Worm (Caenorhabditis elegans): Measurements from ENCODE around the gene pqn-80.
A peak's percentile ranks its signal among the peaks of the same experiment; 100 is the strongest.

The pqn-80 gene

ce11 chrIII:12638592-12638991 lies 12.2 kb downstream of the pqn-80 start:
- no peak for TF ChIP-seq tbx-37 (GFP tag; conservative IDR thresholded peaks at IDR 0.05)
- TF ChIP-seq tbx-11 (GFP tag; IDR thresholded peaks at IDR 0.05): no peak
- no peak for TF ChIP-seq ceh-13 (GFP tag; optimal IDR thresholded peaks at IDR 0.05)

- TF ChIP-seq tbx-11 (GFP tag; IDR thresholded peaks at IDR 0.05) (no peak), ets-7 (tag; optimal IDR thresholded peaks at IDR 0.05) (no peak), ama-1 (optimal IDR thresholded peaks at IDR 0.05) (no peak), B0310.2 (tag; optimal IDR thresholded peaks at IDR 0.05) (no peak), tra-4 (tag; optimal IDR thresholded peaks at IDR 0.05) (no peak), ceh-36 (tag; optimal IDR thresholded peaks at IDR 0.05) (no peak), tbx-37 (GFP tag; conservative IDR thresholded peaks at IDR 0.05) (no peak), hmbx-1 (tag; optimal IDR thresholded peaks at IDR 0.05) (no peak), hmg-4 (GFP tag; optimal IDR thresholded peaks at IDR 0.05) (no peak), flt-1 (GFP tag; IDR thresholded peaks at IDR 0.05) (no peak), hnd-1 (tag; optimal IDR thresholded peaks at IDR 0.05) (no peak), scrt-1 (GFP tag; IDR thresholded peaks at IDR 0.05) (no peak), aly-1 (tag; optimal IDR thresholded peaks at IDR 0.05) (no peak), ceh-13 (GFP tag; optimal IDR thresholded peaks at IDR 0.05) (no peak), pes-1 (GFP tag; IDR thresholded peaks at IDR 0.05) (no peak), F13C5.2 (tag; optimal IDR thresholded peaks at IDR 0.05) (no peak), sea-1 (GFP tag; conservative IDR thresholded peaks at IDR 0.05) (no peak)
These were observed 12.8 kb downstream of the pqn-80 start for ce11 chrIII:12639214-12639613.

- TF ChIP-seq B0310.2 (tag; optimal IDR thresholded peaks at IDR 0.05): no peak
- peak; percentile 79 for TF ChIP-seq ceh-36 (tag; optimal IDR thresholded peaks at IDR 0.05)
- no peak for TF ChIP-seq hmbx-1 (tag; optimal IDR thresholded peaks at IDR 0.05)
- TF ChIP-seq ets-7 (tag; optimal IDR thresholded peaks at IDR 0.05): no peak
These were observed 14.1 kb downstream of the pqn-80 start for ce11 chrIII:12640386-12641024.

ce11 chrIII:12642511-12643168 lies 16.3 kb downstream of the pqn-80 start:
- TF ChIP-seq hmbx-1 (tag; optimal IDR thresholded peaks at IDR 0.05) (no peak), ceh-36 (tag; optimal IDR thresholded peaks at IDR 0.05) (peak; percentile 92)

ce11 chrIII:12644669-12645068 lies 18.3 kb downstream of the pqn-80 start:
- no peak for TF ChIP-seq tbx-11 (GFP tag; IDR thresholded peaks at IDR 0.05)
- TF ChIP-seq hmbx-1 (tag; optimal IDR thresholded peaks at IDR 0.05): no peak
- TF ChIP-seq scrt-1 (GFP tag; IDR thresholded peaks at IDR 0.05): no peak
- no peak for TF ChIP-seq ama-1 (optimal IDR thresholded peaks at IDR 0.05)

ce11 chrIII:12651946-12652345 lies 25.6 kb downstream of the pqn-80 start:
- TF ChIP-seq ets-7 (tag; optimal IDR thresholded peaks at IDR 0.05): no peak

- TF ChIP-seq hnd-1 (tag; optimal IDR thresholded peaks at IDR 0.05) (no peak), aly-1 (tag; optimal IDR thresholded peaks at IDR 0.05) (no peak), tbx-11 (GFP tag; IDR thresholded peaks at IDR 0.05) (no peak), B0310.2 (tag; optimal IDR thresholded peaks at IDR 0.05) (no peak), pes-1 (GFP tag; IDR thresholded peaks at IDR 0.05) (no peak), flt-1 (GFP tag; IDR thresholded peaks at IDR 0.05) (no peak), sea-1 (GFP tag; conservative IDR thresholded peaks at IDR 0.05) (no peak), hmbx-1 (tag; optimal IDR thresholded peaks at IDR 0.05) (no peak), ama-1 (optimal IDR thresholded peaks at IDR 0.05) (no peak), scrt-1 (GFP tag; IDR thresholded peaks at IDR 0.05) (no peak)
These were observed 26.2 kb downstream of the pqn-80 start for ce11 chrIII:12652609-12653008.

- TF ChIP-seq scrt-1 (GFP tag; IDR thresholded peaks at IDR 0.05): no peak
- TF ChIP-seq sea-1 (GFP tag; conservative IDR thresholded peaks at IDR 0.05): no peak
- no peak for TF ChIP-seq tbx-11 (GFP tag; IDR thresholded peaks at IDR 0.05)
- TF ChIP-seq B0310.2 (tag; optimal IDR thresholded peaks at IDR 0.05): no peak
- no peak for TF ChIP-seq hnd-1 (tag; optimal IDR thresholded peaks at IDR 0.05)
- no peak for TF ChIP-seq ceh-36 (tag; optimal IDR thresholded peaks at IDR 0.05)
- TF ChIP-seq hmg-4 (GFP tag; optimal IDR thresholded peaks at IDR 0.05): no peak
- TF ChIP-seq ets-7 (tag; optimal IDR thresholded peaks at IDR 0.05): no peak
- TF ChIP-seq aly-1 (tag; optimal IDR thresholded peaks at IDR 0.05): no peak
- TF ChIP-seq pes-1 (GFP tag; IDR thresholded peaks at IDR 0.05): no peak
- TF ChIP-seq ama-1 (optimal IDR thresholded peaks at IDR 0.05): no peak
These were observed 32.3 kb downstream of the pqn-80 start for ce11 chrIII:12658649-12659048.

ce11 chrIII:12662186-12662585 lies 35.8 kb downstream of the pqn-80 start, which contains the start of gene tpst-1:
Gene tpst-1, minus strand, starts transcription at chrIII:12662286.
- TF ChIP-seq tbx-37 (GFP tag; conservative IDR thresholded peaks at IDR 0.05) (no peak), F13C5.2 (tag; optimal IDR thresholded peaks at IDR 0.05) (no peak), ets-7 (tag; optimal IDR thresholded peaks at IDR 0.05) (no peak), pes-1 (GFP tag; IDR thresholded peaks at IDR 0.05) (no peak), ama-1 (optimal IDR thresholded peaks at IDR 0.05) (no peak), ceh-13 (GFP tag; optimal IDR thresholded peaks at IDR 0.05) (no peak), tbx-11 (GFP tag; IDR thresholded peaks at IDR 0.05) (no peak), ceh-36 (tag; optimal IDR thresholded peaks at IDR 0.05) (no peak), sea-1 (GFP tag; conservative IDR thresholded peaks at IDR 0.05) (no peak), hmbx-1 (tag; optimal IDR thresholded peaks at IDR 0.05) (no peak)

Measured in whole organism, early embryonic.